Fruit fly (Drosophila melanogaster): ENCODE measurements around the gene beat-IV.
A peak's percentile ranks its signal among the peaks of the same experiment; 100 is the strongest.

The beat-IV gene

dm6 chr3R:23526069-23526468, 31.1 kb upstream of the beat-IV start (continued):
- TF ChIP-seq Dek (tag; optimal IDR thresholded peaks at IDR 0.05) = no peak
- TF ChIP-seq org-1 (GFP tag; optimal IDR thresholded peaks at IDR 0.05) = no peak
- no peak for TF ChIP-seq twi (tag; optimal IDR thresholded peaks at IDR 0.05)
- TF ChIP-seq CG10274 (GFP tag; optimal IDR thresholded peaks at IDR 0.05) = no peak
- no peak for TF ChIP-seq HmgZ (tag; optimal IDR thresholded peaks at IDR 0.05)
- no peak for TF ChIP-seq NfI (GFP tag; optimal IDR thresholded peaks at IDR 0.05)
- TF ChIP-seq prd (optimal IDR thresholded peaks at IDR 0.05) = no peak
- no peak for TF ChIP-seq prd (GFP tag; IDR thresholded peaks at IDR 0.05)
- TF ChIP-seq tin (GFP tag; optimal IDR thresholded peaks at IDR 0.05) = no peak
- no peak for TF ChIP-seq Bgb (GFP tag; IDR thresholded peaks at IDR 0.05; ENCODE audit: partially characterized antibody)
- no peak for TF ChIP-seq Gsc (GFP tag; IDR thresholded peaks at IDR 0.05)
- TF ChIP-seq stwl (tag; optimal IDR thresholded peaks at IDR 0.05) = no peak
- TF ChIP-seq hkb (optimal IDR thresholded peaks at IDR 0.05) = no peak
- no peak for TF ChIP-seq hkb (GFP tag; IDR thresholded peaks at IDR 0.05)
- TF ChIP-seq eve (GFP tag; optimal IDR thresholded peaks at IDR 0.05) = no peak
- no peak for TF ChIP-seq CG13287 (GFP tag; IDR thresholded peaks at IDR 0.05; ENCODE audit: partially characterized antibody)
- TF ChIP-seq CG15696 (tag; optimal IDR thresholded peaks at IDR 0.05) = no peak
- no peak for TF ChIP-seq wor (GFP tag; IDR thresholded peaks at IDR 0.05)
- TF ChIP-seq CG11723 (GFP tag; optimal IDR thresholded peaks at IDR 0.05) = no peak
- no peak for TF ChIP-seq Hsf (GFP tag; optimal IDR thresholded peaks at IDR 0.05)
- peak; percentile 29 for TF ChIP-seq Fer3 (tag; optimal IDR thresholded peaks at IDR 0.05)
- peak; percentile 82 for TF ChIP-seq Med (GFP tag)
- no peak for TF ChIP-seq CrebB (tag; optimal IDR thresholded peaks at IDR 0.05)
- TF ChIP-seq eyg (GFP tag; optimal IDR thresholded peaks at IDR 0.05) = no peak
- no peak for TF ChIP-seq zfh2 (GFP tag; optimal IDR thresholded peaks at IDR 0.05)
- TF ChIP-seq Fer1 (GFP tag; optimal IDR thresholded peaks at IDR 0.05) = no peak
- no peak for TF ChIP-seq Stat92E (GFP tag; optimal IDR thresholded peaks at IDR 0.05)
- no peak for TF ChIP-seq nerfin-1 (tag; optimal IDR thresholded peaks at IDR 0.05)
- TF ChIP-seq dimm (GFP tag; IDR thresholded peaks at IDR 0.05) = no peak
- no peak for TF ChIP-seq cad (GFP tag; optimal IDR thresholded peaks at IDR 0.05)
- TF ChIP-seq sens (GFP tag) = no peak
- peak; percentile 29 for TF ChIP-seq D19A (tag; optimal IDR thresholded peaks at IDR 0.05)
- TF ChIP-seq E2f1 (GFP tag; IDR thresholded peaks at IDR 0.05) = no peak
- no peak for TF ChIP-seq CG3838 (GFP tag; optimal IDR thresholded peaks at IDR 0.05)
- TF ChIP-seq slbo (GFP tag; IDR thresholded peaks at IDR 0.05) = no peak
- 0 out of 2 replicates have a peak, but pooled peaks have one; percentile 35 for TF ChIP-seq ttk (GFP tag; IDR thresholded peaks at IDR 0.05)
- TF ChIP-seq chn (GFP tag; optimal IDR thresholded peaks at IDR 0.05) = no peak
- TF ChIP-seq CG33213 (GFP tag; optimal IDR thresholded peaks at IDR 0.05) = no peak
- no peak for TF ChIP-seq fd102C (GFP tag; optimal IDR thresholded peaks at IDR 0.05)
- TF ChIP-seq CG17385 (GFP tag; optimal IDR thresholded peaks at IDR 0.05) = no peak
- TF ChIP-seq stc (GFP tag; IDR thresholded peaks at IDR 0.05) = no peak
- TF ChIP-seq CG7987 (GFP tag; optimal IDR thresholded peaks at IDR 0.05) = no peak
- no peak for TF ChIP-seq CG6654 (GFP tag; optimal IDR thresholded peaks at IDR 0.05)
- no peak for TF ChIP-seq wdn (GFP tag; IDR thresholded peaks at IDR 0.05)
- no peak for TF ChIP-seq Optix (GFP tag; IDR thresholded peaks at IDR 0.05)
- peak; percentile 45; the same call in 1 of the 4 replicates for TF ChIP-seq Gug (GFP tag; IDR thresholded peaks at IDR 0.05)
- TF ChIP-seq nom (GFP tag; optimal IDR thresholded peaks at IDR 0.05) = no peak
- no peak for TF ChIP-seq corto (GFP tag; optimal IDR thresholded peaks at IDR 0.05)
- TF ChIP-seq Spps (tag; optimal IDR thresholded peaks at IDR 0.05) = no peak
- TF ChIP-seq CG7556 (GFP tag; optimal IDR thresholded peaks at IDR 0.05) = no peak
- TF ChIP-seq chm (GFP tag; IDR thresholded peaks at IDR 0.05) = no peak; the same call in 1 of the 2 replicates
- TF ChIP-seq oc (tag; optimal IDR thresholded peaks at IDR 0.05) = peak; percentile 45
- TF ChIP-seq CG11696 (GFP tag; IDR thresholded peaks at IDR 0.05) = no peak

Measured in whole organism, embryonic.